Worm (Caenorhabditis elegans) whole organism, L4 larva: ENCODE measurements around the gene srw-144.

Source experiments
- ces-1 ChIP-seq: fragments of 150-350 bp; sonication (generic microtip); optimal IDR thresholded peaks from 4 replicates; lab custom pipeline; 2014; ENCODE audit warnings: missing biosample characterization, missing genetic modification reagents, missing genetic modification characterization
- dmd-8 ChIP-seq: fragments of 200-800 bp; sonication (Bioruptor generic); IDR thresholded peaks from 2 replicates; pipeline ENCODE4 v1.3.6; 2022; ENCODE audit warnings: missing genetic modification characterization, missing compliant biosample characterization
- fkh-10 ChIP-seq: fragments of 150-350 bp; optimal IDR thresholded peaks from 2 replicates; lab custom pipeline; 2014; ENCODE audit warnings: missing biosample characterization, missing genetic modification reagents, missing genetic modification characterization
- nhr-11 ChIP-seq: fragments of 150-350 bp; optimal IDR thresholded peaks from 2 replicates; lab custom pipeline; 2014; ENCODE audit warnings: missing biosample characterization, missing genetic modification characterization
- nhr-41 ChIP-seq: fragments of 200-800 bp; sonication (Bioruptor generic); IDR thresholded peaks from 2 replicates; pipeline ENCODE4 v1.3.6; 2022; ENCODE audit warnings: missing genetic modification reagents, missing genetic modification characterization, missing compliant biosample characterization
- nhr-6 ChIP-seq: fragments of 150-350 bp; optimal IDR thresholded peaks from 2 replicates; lab custom pipeline; 2014; ENCODE audit warnings: missing biosample characterization, missing genetic modification characterization

DNA sequence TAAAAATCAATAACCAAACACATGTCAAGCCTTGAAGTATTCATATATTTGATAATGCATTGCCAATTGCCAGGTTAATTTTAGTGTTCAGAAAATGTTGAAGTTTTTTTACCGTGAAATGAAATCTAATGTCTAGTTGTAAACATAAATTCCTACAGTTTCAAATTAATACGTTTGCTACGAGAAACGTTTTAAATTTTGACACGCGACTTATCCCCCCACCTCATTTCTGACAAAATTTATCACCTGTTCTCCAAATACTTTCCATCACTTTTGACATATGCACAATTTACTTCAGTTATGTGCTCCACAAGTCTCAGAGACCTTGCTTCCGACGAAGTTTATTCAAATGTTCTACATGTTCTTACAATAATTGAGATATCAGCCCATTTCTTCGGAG, 46.8 kb downstream of the srw-144 start, which contains the start of gene srh-146:
- TF ChIP-seq fkh-10 (GFP tag; lab: Kevin White, UChicago) (no peak), nhr-41 (GFP tag; lab: Robert Waterston, UW) (no peak), dmd-8 (no peak), nhr-11 (no peak), nhr-6 (tag; lab: Kevin White, UChicago) (no peak), ces-1 (GFP tag; lab: Kevin White, UChicago) (no peak)
